2 fruit fly cellular contexts compared by ENCODE assay signal in the genomic region with DNA sequence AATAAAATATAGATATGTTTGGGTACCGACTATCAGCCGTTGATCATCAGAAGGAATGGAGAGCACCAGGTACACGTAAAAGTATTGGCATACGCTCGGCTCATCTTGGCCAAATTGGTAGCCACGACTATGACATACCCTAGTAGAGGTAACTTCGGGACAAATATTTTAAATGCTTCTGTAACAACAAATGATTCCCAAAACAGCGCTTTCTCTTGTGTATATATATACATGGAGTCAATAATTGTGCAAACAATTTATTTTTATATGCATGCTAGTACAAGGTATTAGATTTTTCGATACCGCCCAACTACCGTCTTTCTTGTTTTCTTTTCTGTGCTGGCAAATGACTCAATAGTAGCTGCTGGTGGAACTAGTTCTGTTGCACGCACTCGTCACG.
TF ChIP-seq lines count a peak whose summit lies in the region.

No protein-coding gene starts in this region.

TF ChIP-seq in whole organism, embryonic, 481 proteins besides CTCF, POLR2A, EP300 and RAD21 (continued from another document):
- TF ChIP-seq nom (GFP tag; optimal IDR thresholded peaks at IDR 0.05; lab: Kevin White, UChicago), result no peak
- no peak for TF ChIP-seq CG17361 (GFP tag; IDR thresholded peaks at IDR 0.05; lab: Robert Waterston, UW)
- no peak for TF ChIP-seq CG1832 (GFP tag; optimal IDR thresholded peaks at IDR 0.05; lab: Kevin White, UChicago)
- TF ChIP-seq salm (tag; optimal IDR thresholded peaks at IDR 0.05; lab: Kevin White, UChicago), result no peak
- no peak for TF ChIP-seq B-H2 (GFP tag; optimal IDR thresholded peaks at IDR 0.05; lab: Kevin White, UChicago)
- TF ChIP-seq lov (optimal IDR thresholded peaks at IDR 0.05; lab: Kevin White, UChicago), result no peak
- TF ChIP-seq lov (GFP tag; IDR thresholded peaks at IDR 0.05; lab: Robert Waterston, UW), result no peak; the same call in 2 of the 3 replicates
- peak; percentile 10 to 74 for TF ChIP-seq bsh (GFP tag; optimal IDR thresholded peaks at IDR 0.05; lab: Kevin White, UChicago)
- TF ChIP-seq Drgx (GFP tag; IDR thresholded peaks at IDR 0.05; lab: Robert Waterston, UW), result peak; percentile 89
- peak; percentile 22; the same call in 1 of the 2 replicates for TF ChIP-seq CG4404 (GFP tag; IDR thresholded peaks at IDR 0.05; lab: Robert Waterston, UW)
- peak; percentile 23 for TF ChIP-seq CG10979 (tag; optimal IDR thresholded peaks at IDR 0.05; lab: Kevin White, UChicago)
- no peak for TF ChIP-seq CG17912 (GFP tag; optimal IDR thresholded peaks at IDR 0.05; lab: Kevin White, UChicago)
- TF ChIP-seq CG10209 (GFP tag; optimal IDR thresholded peaks at IDR 0.05; lab: Kevin White, UChicago), result peak; percentile 1
- no peak for TF ChIP-seq Awh (GFP tag; IDR thresholded peaks at IDR 0.05; lab: Robert Waterston, UW)
- no peak for TF ChIP-seq sc (optimal IDR thresholded peaks at IDR 0.05; lab: Kevin White, UChicago)
- no peak for TF ChIP-seq sc (GFP tag; optimal IDR thresholded peaks at IDR 0.05; lab: Kevin White, UChicago)
- no peak for TF ChIP-seq Rfx (GFP tag; IDR thresholded peaks at IDR 0.05; lab: Robert Waterston, UW)
- TF ChIP-seq ERR (GFP tag; optimal IDR thresholded peaks at IDR 0.05; lab: Kevin White, UChicago), result no peak
- no peak for TF ChIP-seq CG30431 (GFP tag; optimal IDR thresholded peaks at IDR 0.05; lab: Kevin White, UChicago)
- TF ChIP-seq CG14014 (GFP tag; IDR thresholded peaks at IDR 0.05; lab: Robert Waterston, UW), result no peak
- TF ChIP-seq CG11504 (tag; optimal IDR thresholded peaks at IDR 0.05; lab: Kevin White, UChicago), result peak; percentile 22
- no peak for TF ChIP-seq YL-1 (GFP tag; optimal IDR thresholded peaks at IDR 0.05; lab: Kevin White, UChicago)
- no peak for TF ChIP-seq CG30020 (tag; optimal IDR thresholded peaks at IDR 0.05; lab: Kevin White, UChicago)
- TF ChIP-seq otp (GFP tag; IDR thresholded peaks at IDR 0.05; lab: Robert Waterston, UW), result 0 out of 3 replicates have a peak, but pooled peaks have one; percentile 24
- no peak for TF ChIP-seq CG32532 (GFP tag; IDR thresholded peaks at IDR 0.05; lab: Robert Waterston, UW)
- no peak for TF ChIP-seq CG13287 (GFP tag; IDR thresholded peaks at IDR 0.05; lab: Robert Waterston, UW; ENCODE audit: partially characterized antibody)
- no peak for TF ChIP-seq CG9609 (GFP tag; optimal IDR thresholded peaks at IDR 0.05; lab: Kevin White, UChicago)
- TF ChIP-seq nau (GFP tag; optimal IDR thresholded peaks at IDR 0.05; lab: Kevin White, UChicago), result no peak
- TF ChIP-seq gfzf (GFP tag; optimal IDR thresholded peaks at IDR 0.05; lab: Kevin White, UChicago), result no peak
- no peak for TF ChIP-seq Vsx1 (GFP tag; optimal IDR thresholded peaks at IDR 0.05; lab: Kevin White, UChicago)
- TF ChIP-seq pnt (GFP tag; optimal IDR thresholded peaks at IDR 0.05; lab: Kevin White, UChicago), result peak; percentile 6
- peak; percentile 72 for TF ChIP-seq zen (tag; optimal IDR thresholded peaks at IDR 0.05; lab: Kevin White, UChicago)
- TF ChIP-seq CG6654 (GFP tag; optimal IDR thresholded peaks at IDR 0.05; lab: Kevin White, UChicago), result no peak
- peak; percentile 9 for TF ChIP-seq CG9727 (GFP tag; optimal IDR thresholded peaks at IDR 0.05; lab: Kevin White, UChicago)
- no peak for TF ChIP-seq peb (GFP tag; IDR thresholded peaks at IDR 0.05; lab: Robert Waterston, UW)
- TF ChIP-seq Dfd (GFP tag; optimal IDR thresholded peaks at IDR 0.05; lab: Kevin White, UChicago), result no peak
- no peak for TF ChIP-seq CG10147 (GFP tag; optimal IDR thresholded peaks at IDR 0.05; lab: Kevin White, UChicago)
- no peak for TF ChIP-seq CG34422 (GFP tag; IDR thresholded peaks at IDR 0.05; lab: Robert Waterston, UW)
- peak; percentile 16 for TF ChIP-seq dmrt11E (tag; optimal IDR thresholded peaks at IDR 0.05; lab: Kevin White, UChicago)
- TF ChIP-seq CG9437 (GFP tag; optimal IDR thresholded peaks at IDR 0.05; lab: Kevin White, UChicago), result no peak
- TF ChIP-seq prd (optimal IDR thresholded peaks at IDR 0.05; lab: Kevin White, UChicago), result no peak
- TF ChIP-seq prd (GFP tag; IDR thresholded peaks at IDR 0.05; lab: Robert Waterston, UW), result peak; percentile 86
- TF ChIP-seq D19B (GFP tag; optimal IDR thresholded peaks at IDR 0.05; lab: Kevin White, UChicago), result peak; percentile 54
- peak; percentile 34; the same call in 1 of the 2 replicates for TF ChIP-seq CG14667 (GFP tag; IDR thresholded peaks at IDR 0.05; lab: Robert Waterston, UW)
- no peak for TF ChIP-seq cas (GFP tag; IDR thresholded peaks at IDR 0.05; lab: Robert Waterston, UW)
- TF ChIP-seq gsb-n (tag; optimal IDR thresholded peaks at IDR 0.05; lab: Kevin White, UChicago), result no peak
- no peak for TF ChIP-seq Sin3A (optimal IDR thresholded peaks at IDR 0.05; lab: Kevin White, UChicago)
- no peak for TF ChIP-seq HLH3B (GFP tag; IDR thresholded peaks at IDR 0.05; lab: Robert Waterston, UW)
- TF ChIP-seq Max (GFP tag; optimal IDR thresholded peaks at IDR 0.05; lab: Kevin White, UChicago), result no peak
- no peak for TF ChIP-seq gt (GFP tag; IDR thresholded peaks at IDR 0.05; lab: Robert Waterston, UW)
- TF ChIP-seq Atf3 (GFP tag; optimal IDR thresholded peaks at IDR 0.05; lab: Kevin White, UChicago), result no peak
- TF ChIP-seq Ssrp (tag; optimal IDR thresholded peaks at IDR 0.05; lab: Kevin White, UChicago), result no peak
- TF ChIP-seq CG6791 (GFP tag; IDR thresholded peaks at IDR 0.05; lab: Robert Waterston, UW; ENCODE audit: partially characterized antibody), result no peak
- no peak for TF ChIP-seq sr (GFP tag; IDR thresholded peaks at IDR 0.05; lab: Robert Waterston, UW)
- TF ChIP-seq CG7372 (GFP tag; IDR thresholded peaks at IDR 0.05; lab: Robert Waterston, UW), result no peak
- no peak for TF ChIP-seq CG1024 (GFP tag; IDR thresholded peaks at IDR 0.05; lab: Robert Waterston, UW)
- TF ChIP-seq CG12942 (GFP tag; optimal IDR thresholded peaks at IDR 0.05; lab: Kevin White, UChicago), result no peak
- TF ChIP-seq CG7839 (tag; optimal IDR thresholded peaks at IDR 0.05; lab: Kevin White, UChicago), result no peak
- TF ChIP-seq amos (GFP tag; IDR thresholded peaks at IDR 0.05; lab: Robert Waterston, UW; ENCODE audit: partially characterized antibody), result no peak
- no peak for TF ChIP-seq CG10267 (tag; optimal IDR thresholded peaks at IDR 0.05; lab: Kevin White, UChicago)
- TF ChIP-seq CG6689 (GFP tag; IDR thresholded peaks at IDR 0.05; lab: Robert Waterston, UW), result no peak
- TF ChIP-seq unc-4 (GFP tag; IDR thresholded peaks at IDR 0.05; lab: Robert Waterston, UW; ENCODE audit: partially characterized antibody), result no peak
- TF ChIP-seq Meics (GFP tag; optimal IDR thresholded peaks at IDR 0.05; lab: Kevin White, UChicago), result no peak
- peak; percentile 4 for TF ChIP-seq CG4820 (GFP tag; optimal IDR thresholded peaks at IDR 0.05; lab: Kevin White, UChicago)
- no peak for TF ChIP-seq abd-A (tag; optimal IDR thresholded peaks at IDR 0.05; lab: Kevin White, UChicago)
TF ChIP-seq in whole organism, embryonic: peak in this region for 23.

TF ChIP-seq in whole organism, prepupa, 60 proteins besides CTCF, POLR2A, EP300 and RAD21 (continued from another document):
- TF ChIP-seq vri (GFP tag; optimal IDR thresholded peaks at IDR 0.05; lab: Kevin White, UChicago) (no peak), CG10669 (GFP tag; optimal IDR thresholded peaks at IDR 0.05; lab: Kevin White, UChicago) (peak; percentile 21), CG7368 (GFP tag; optimal IDR thresholded peaks at IDR 0.05; lab: Kevin White, UChicago) (peak; percentile 41), CG8632 (GFP tag; optimal IDR thresholded peaks at IDR 0.05; lab: Kevin White, UChicago) (peak; percentile 47), Eip78C (GFP tag; lab: Kevin White, UChicago) (peak; percentile 88), CG6854 (GFP tag; optimal IDR thresholded peaks at IDR 0.05; lab: Kevin White, UChicago) (no peak), Hr38 (GFP tag; optimal IDR thresholded peaks at IDR 0.05; lab: Kevin White, UChicago) (no peak), CG6792 (GFP tag; optimal IDR thresholded peaks at IDR 0.05; lab: Kevin White, UChicago) (peak; percentile 49), Blimp-1 (GFP tag; optimal IDR thresholded peaks at IDR 0.05; lab: Kevin White, UChicago) (no peak), CG4318 (GFP tag; optimal IDR thresholded peaks at IDR 0.05; lab: Kevin White, UChicago) (peak; percentile 65), Sox15 (GFP tag; optimal IDR thresholded peaks at IDR 0.05; lab: Kevin White, UChicago) (no peak), CG3919 (GFP tag; optimal IDR thresholded peaks at IDR 0.05; lab: Kevin White, UChicago) (peak; percentile 74), achi (GFP tag; optimal IDR thresholded peaks at IDR 0.05; lab: Kevin White, UChicago) (peak; percentile 79), Eip93F (GFP tag; optimal IDR thresholded peaks at IDR 0.05; lab: Kevin White, UChicago) (no peak), CG11762 (GFP tag; optimal IDR thresholded peaks at IDR 0.05; lab: Kevin White, UChicago; ENCODE audit: insufficient read depth) (peak; percentile 50), dac (GFP tag; optimal IDR thresholded peaks at IDR 0.05; lab: Kevin White, UChicago) (peak; percentile 40), CG11294 (GFP tag; IDR thresholded peaks at IDR 0.05; lab: Robert Waterston, UW) (peak; percentile 83), acj6 (GFP tag; optimal IDR thresholded peaks at IDR 0.05; lab: Kevin White, UChicago) (peak; percentile 64), Hr4 (GFP tag; optimal IDR thresholded peaks at IDR 0.05; lab: Kevin White, UChicago) (peak; percentile 71), Lpt (GFP tag; optimal IDR thresholded peaks at IDR 0.05; lab: Kevin White, UChicago) (peak; percentile 73), cyc (GFP tag; optimal IDR thresholded peaks at IDR 0.05; lab: Kevin White, UChicago) (peak; percentile 1), CG15336 (GFP tag; IDR thresholded peaks at IDR 0.05; lab: Robert Waterston, UW) (peak; percentile 92), ss (GFP tag; optimal IDR thresholded peaks at IDR 0.05; lab: Kevin White, UChicago) (peak in 1 of 2 experiments; percentile 32), CG34406 (GFP tag; optimal IDR thresholded peaks at IDR 0.05; lab: Kevin White, UChicago) (peak; percentile 14), CG11902 (GFP tag; optimal IDR thresholded peaks at IDR 0.05; lab: Kevin White, UChicago) (no peak), OdsH (GFP tag; optimal IDR thresholded peaks at IDR 0.05; lab: Kevin White, UChicago) (peak; percentile 74), Hr39 (GFP tag; optimal IDR thresholded peaks at IDR 0.05; lab: Kevin White, UChicago) (no peak), CG16779 (tag; optimal IDR thresholded peaks at IDR 0.05; lab: Kevin White, UChicago) (peak; percentile 52), Sox102F (GFP tag; optimal IDR thresholded peaks at IDR 0.05; lab: Kevin White, UChicago) (no peak)
